Fruit fly (Drosophila melanogaster) whole organism, embryonic: ENCODE measurements around the gene Rtnl2.
A peak's percentile ranks its signal among the peaks of the same experiment; 100 is the strongest.

Experiments
- Ada2b ChIP-seq: fragments of 200-800 bp; sonication (Bioruptor generic); IDR thresholded peaks from 2 replicates; pipeline ENCODE4 v1.3.6; 2022; ENCODE audit warnings: missing biosample characterization, missing genetic modification characterization
- Adf1 ChIP-seq: fragments of 200-800 bp; sonication (Bioruptor generic); IDR thresholded peaks from 2 replicates; pipeline ENCODE4 v1.3.6; 2022; ENCODE audit warnings: missing biosample characterization, missing genetic modification characterization
- Antp ChIP-seq: fragments of 200-800 bp; sonication (Bioruptor generic); optimal IDR thresholded peaks from 3 replicates; lab custom pipeline; 2016; ENCODE audit warnings: missing biosample characterization, missing genetic modification characterization
- CG12659 ChIP-seq: fragments of 200-800 bp; sonication (Bioruptor generic); optimal IDR thresholded peaks from 3 replicates; lab custom pipeline; 2017; ENCODE audit warnings: mild to moderate bottlenecking, missing biosample characterization, missing genetic modification reagents, missing genetic modification characterization
- CG14860 ChIP-seq: fragments of 200-800 bp; sonication (Bioruptor generic); IDR thresholded peaks from 3 replicates; pipeline ENCODE4 v1.3.6; 2022; ENCODE audit warnings: missing biosample characterization, missing genetic modification characterization; ENCODE audit not compliant: partially characterized antibody
- CG16815 ChIP-seq: fragments of 200-800 bp; sonication (Bioruptor generic); optimal IDR thresholded peaks from 3 replicates; lab custom pipeline; 2017; ENCODE audit warnings: missing biosample characterization, mild to moderate bottlenecking, missing genetic modification characterization
- CG18599 ChIP-seq: fragments of 200-800 bp; sonication (Bioruptor generic); optimal IDR thresholded peaks from 3 replicates; lab custom pipeline; 2017; ENCODE audit warnings: missing biosample characterization, missing genetic modification characterization, mild to moderate bottlenecking, moderate library complexity, missing genetic modification reagents
- CG32772 ChIP-seq: fragments of 200-800 bp; sonication (Bioruptor generic); IDR thresholded peaks from 2 replicates; pipeline ENCODE4 v1.3.6; 2022; ENCODE audit warnings: missing biosample characterization, missing genetic modification characterization
- CG3847 ChIP-seq: fragments of 200-800 bp; sonication (Bioruptor generic); IDR thresholded peaks from 2 replicates; pipeline ENCODE4 v1.3.6; 2022; ENCODE audit warnings: missing biosample characterization, missing genetic modification characterization
- CG4424 ChIP-seq: fragments of 200-800 bp; sonication (Bioruptor generic); optimal IDR thresholded peaks from 3 replicates; lab custom pipeline; 2016; ENCODE audit warnings: missing biosample characterization, missing genetic modification characterization
- CG5180 ChIP-seq: fragments of 200-800 bp; sonication (Bioruptor generic); optimal IDR thresholded peaks from 3 replicates; lab custom pipeline; 2017; ENCODE audit warnings: missing biosample characterization, missing genetic modification characterization, mild to moderate bottlenecking, moderate library complexity, missing genetic modification reagents
- CG6254 ChIP-seq: fragments of 200-800 bp; sonication (Bioruptor generic); optimal IDR thresholded peaks from 3 replicates; lab custom pipeline; 2017; ENCODE audit warnings: mild to moderate bottlenecking, missing biosample characterization, missing genetic modification reagents, missing genetic modification characterization
- CG6813 ChIP-seq: fragments of 200-800 bp; sonication (Bioruptor generic); optimal IDR thresholded peaks from 2 replicates; lab custom pipeline; 2017; ENCODE audit warnings: missing biosample characterization, missing genetic modification characterization, mild to moderate bottlenecking, moderate library complexity, missing genetic modification reagents
- CG7963 ChIP-seq: fragments of 200-800 bp; sonication (Bioruptor generic); IDR thresholded peaks from 3 replicates; pipeline ENCODE4 v1.3.6; 2022; ENCODE audit warnings: missing biosample characterization, missing genetic modification characterization; ENCODE audit not compliant: partially characterized antibody
- CG9215 ChIP-seq: fragments of 200-800 bp; sonication (Bioruptor generic); IDR thresholded peaks from 2 replicates; pipeline ENCODE4 v1.3.6; 2022; ENCODE audit warnings: missing biosample characterization, missing genetic modification characterization
- CG9437 ChIP-seq: fragments of 200-800 bp; sonication (Bioruptor generic); optimal IDR thresholded peaks from 2 replicates; lab custom pipeline; 2018; ENCODE audit warnings: missing biosample characterization, mild to moderate bottlenecking, missing genetic modification characterization
- CHES-1-like ChIP-seq: fragments of 200-800 bp; sonication (Bioruptor generic); optimal IDR thresholded peaks from 2 replicates; lab custom pipeline; 2016; ENCODE audit warnings: missing biosample characterization, missing genetic modification characterization
- Chrac-16 ChIP-seq: fragments of 200-800 bp; sonication (Bioruptor generic); optimal IDR thresholded peaks from 3 replicates; lab custom pipeline; 2016; ENCODE audit warnings: missing biosample characterization, missing genetic modification characterization
- Deaf1 ChIP-seq: fragments of 200-800 bp; optimal IDR thresholded peaks from 3 replicates; lab custom pipeline; 2019; ENCODE audit warnings: missing biosample characterization, mild to moderate bottlenecking, missing genetic modification characterization, moderate library complexity
- Elba2 ChIP-seq: fragments of 200-800 bp; sonication (Bioruptor generic); optimal IDR thresholded peaks from 3 replicates; lab custom pipeline; 2016; ENCODE audit warnings: missing biosample characterization, missing genetic modification characterization
- Ets65A ChIP-seq: fragments of 200-800 bp; sonication (Bioruptor generic); peaks from one replicate; lab custom pipeline; 2016; ENCODE audit warnings: missing biosample characterization, missing genetic modification characterization
- Hr51 ChIP-seq, 2 experiments: fragments of 200-800 bp; sonication (Bioruptor generic); optimal IDR thresholded peaks; 2 replicates in 1 of 2; 3 replicates in 1 of 2; lab custom pipeline; 2016 to 2018; ENCODE audit warnings: missing biosample characterization in 2 of 2, missing genetic modification characterization in 2 of 2, mild to moderate bottlenecking in 1 of 2, moderate library complexity in 1 of 2
- Mad ChIP-seq: fragments of 200-800 bp; sonication (Bioruptor generic); optimal IDR thresholded peaks from 2 replicates; lab custom pipeline; 2016; ENCODE audit warnings: missing biosample characterization, missing genetic modification characterization
- NC2α ChIP-seq: fragments of 200-800 bp; sonication (Bioruptor generic); optimal IDR thresholded peaks from 2 replicates; lab custom pipeline; 2016; ENCODE audit warnings: missing biosample characterization, missing genetic modification characterization
- Neu2 ChIP-seq: fragments of 200-800 bp; sonication (Bioruptor generic); optimal IDR thresholded peaks from 3 replicates; lab custom pipeline; 2016; ENCODE audit warnings: missing biosample characterization, missing genetic modification characterization, borderline replicate concordance
- Nf-YC ChIP-seq: fragments of 200-800 bp; optimal IDR thresholded peaks from 3 replicates; lab custom pipeline; 2019; ENCODE audit warnings: missing biosample characterization, mild to moderate bottlenecking, missing genetic modification characterization, moderate library complexity
- Optix ChIP-seq: fragments of 200-800 bp; sonication (Bioruptor generic); IDR thresholded peaks from 3 replicates; pipeline ENCODE4 v1.3.6; 2022; ENCODE audit warnings: missing biosample characterization, missing genetic modification characterization
- Pdp1 ChIP-seq, 2 experiments: fragments of 200-800 bp; sonication (Bioruptor generic); optimal IDR thresholded peaks; 3 replicates each; lab custom pipeline; 2016; ENCODE audit warnings: missing biosample characterization in 2 of 2, missing genetic modification characterization in 2 of 2, mild to moderate bottlenecking in 1 of 2, moderate library complexity in 1 of 2
- Ravus ChIP-seq: fragments of 200-800 bp; sonication (Bioruptor generic); IDR thresholded peaks from 2 replicates; pipeline ENCODE4 v1.3.6; 2022; ENCODE audit warnings: missing biosample characterization, missing genetic modification characterization
- Side ChIP-seq: fragments of 200-800 bp; sonication (Bioruptor generic); optimal IDR thresholded peaks from 2 replicates; lab custom pipeline; 2016; ENCODE audit warnings: missing biosample characterization, missing genetic modification characterization
- Sry-β ChIP-seq: fragments of 200-800 bp; sonication (Bioruptor generic); optimal IDR thresholded peaks from 2 replicates; lab custom pipeline; 2018; ENCODE audit warnings: missing biosample characterization, mild to moderate bottlenecking, missing genetic modification characterization, moderate library complexity
- TFAM ChIP-seq: fragments of 200-800 bp; sonication (Bioruptor generic); optimal IDR thresholded peaks from 2 replicates; lab custom pipeline; 2017; ENCODE audit warnings: missing biosample characterization, missing genetic modification characterization, inconsistent platforms
- Usf ChIP-seq: fragments of 200-800 bp; sonication (Bioruptor generic); optimal IDR thresholded peaks from 2 replicates; lab custom pipeline; 2017; ENCODE audit warnings: missing genotype, missing biosample characterization, missing genetic modification characterization
- YL-1 ChIP-seq: fragments of 200-800 bp; sonication (Bioruptor generic); optimal IDR thresholded peaks from 3 replicates; lab custom pipeline; 2017; ENCODE audit warnings: missing biosample characterization, mild to moderate bottlenecking, missing genetic modification characterization
- ab ChIP-seq: fragments of 200-800 bp; sonication (Bioruptor generic); optimal IDR thresholded peaks from 2 replicates; lab custom pipeline; 2016; ENCODE audit warnings: missing biosample characterization, missing genetic modification characterization
- amos ChIP-seq: fragments of 200-800 bp; sonication (Bioruptor generic); IDR thresholded peaks from 2 replicates; pipeline ENCODE4 v1.3.6; 2022; ENCODE audit warnings: missing biosample characterization, missing genetic modification characterization; ENCODE audit not compliant: partially characterized antibody
- ash1 ChIP-seq: fragments of 200-800 bp; sonication (Bioruptor generic); optimal IDR thresholded peaks from 2 replicates; lab custom pipeline; 2018; ENCODE audit warnings: missing biosample characterization, mild to moderate bottlenecking, missing genetic modification characterization
- dimm ChIP-seq: fragments of 200-800 bp; sonication (Bioruptor generic); IDR thresholded peaks from 2 replicates; pipeline ENCODE4 v1.3.6; 2022; ENCODE audit warnings: missing biosample characterization, missing genetic modification characterization
- fd64A ChIP-seq: fragments of 200-800 bp; sonication (Bioruptor generic); optimal IDR thresholded peaks from 3 replicates; lab custom pipeline; 2018; ENCODE audit warnings: missing biosample characterization, mild to moderate bottlenecking, missing genetic modification characterization
- grau ChIP-seq: fragments of 200-800 bp; optimal IDR thresholded peaks from 3 replicates; lab custom pipeline; 2019; ENCODE audit warnings: missing biosample characterization, mild to moderate bottlenecking, missing genetic modification characterization, moderate library complexity
- ham ChIP-seq: fragments of 200-800 bp; sonication (Bioruptor generic); IDR thresholded peaks from 2 replicates; pipeline ENCODE4 v1.3.6; 2022; ENCODE audit warnings: missing biosample characterization, missing genetic modification characterization
- jing ChIP-seq: fragments of 200-800 bp; sonication (Bioruptor generic); optimal IDR thresholded peaks from 2 replicates; lab custom pipeline; 2018; ENCODE audit warnings: missing biosample characterization, mild to moderate bottlenecking, missing genetic modification characterization
- lmd ChIP-seq: fragments of 200-800 bp; sonication (Bioruptor generic); IDR thresholded peaks from 2 replicates; pipeline ENCODE4 v1.3.6; 2022; ENCODE audit warnings: missing biosample characterization, missing genetic modification characterization
- lov ChIP-seq, 2 experiments: fragments of 200-800 bp in 1 of 2; fragments of >200 bp in 1 of 2; sonication (Bioruptor generic) in 1 of 2; IDR thresholded peaks in 1 of 2; optimal IDR thresholded peaks in 1 of 2; 2 replicates in 1 of 2; 3 replicates in 1 of 2; pipeline versions ENCODE4 v1.3.6 to Lab custom; 2017 to 2022; ENCODE audit warnings: missing biosample characterization in 1 of 2, missing genetic modification characterization in 1 of 2
- p53 ChIP-seq: fragments of 200-800 bp; sonication (Bioruptor generic); optimal IDR thresholded peaks from 2 replicates; lab custom pipeline; 2016; ENCODE audit warnings: missing biosample characterization, missing genetic modification characterization
- pho ChIP-seq: fragments of 200-800 bp; sonication (Bioruptor generic); optimal IDR thresholded peaks from 2 replicates; lab custom pipeline; 2016; ENCODE audit warnings: missing biosample characterization, missing genetic modification characterization
- pzg ChIP-seq: fragments of 200-800 bp; sonication (Bioruptor generic); optimal IDR thresholded peaks from 3 replicates; lab custom pipeline; 2018; ENCODE audit warnings: missing biosample characterization, mild to moderate bottlenecking, missing genetic modification characterization, moderate library complexity
- sd ChIP-seq: fragments of 200-800 bp; sonication (Bioruptor generic); optimal IDR thresholded peaks from 3 replicates; lab custom pipeline; 2018; ENCODE audit warnings: missing biosample characterization, mild to moderate bottlenecking, missing genetic modification characterization, moderate library complexity
- tx ChIP-seq: fragments of 200-800 bp; sonication (Bioruptor generic); optimal IDR thresholded peaks from 2 replicates; lab custom pipeline; 2016; ENCODE audit warnings: missing biosample characterization, missing genetic modification characterization
- zen ChIP-seq: fragments of 200-800 bp; sonication (Bioruptor generic); optimal IDR thresholded peaks from 3 replicates; lab custom pipeline; 2018; ENCODE audit warnings: missing biosample characterization, mild to moderate bottlenecking, missing genetic modification characterization, moderate library complexity

Rtnl2 gene

dm6 chr3R:7492099-7492498 lies 37.9 kb downstream of the Rtnl2 start (continued):
- no peak for TF ChIP-seq ham (GFP tag; lab: Robert Waterston, UW)
- TF ChIP-seq fd64A (GFP tag; lab: Kevin White, UChicago) = no peak
- peak; percentile 36 for TF ChIP-seq Ets65A (GFP tag; lab: Kevin White, UChicago)
- no peak for TF ChIP-seq CG6813
- no peak for TF ChIP-seq CG9437 (GFP tag; lab: Kevin White, UChicago)
- TF ChIP-seq CG9215 (GFP tag; lab: Robert Waterston, UW) = no peak
- TF ChIP-seq Antp (GFP tag; lab: Kevin White, UChicago) = no peak
- no peak for TF ChIP-seq CG18599
- no peak for TF ChIP-seq CG3847 (GFP tag; lab: Robert Waterston, UW)
- TF ChIP-seq Ravus (GFP tag; lab: Robert Waterston, UW) = no peak
- peak; percentile 41 to 52 for TF ChIP-seq Pdp1 (GFP tag; optimal IDR thresholded peaks at IDR 0.05; lab: Kevin White, UChicago)
- no peak for TF ChIP-seq zen
- TF ChIP-seq Neu2 (GFP tag; lab: Kevin White, UChicago) = no peak
- no peak for TF ChIP-seq tx (GFP tag; lab: Kevin White, UChicago)
- no peak for TF ChIP-seq TFAM (GFP tag; lab: Kevin White, UChicago)
- no peak for TF ChIP-seq Side
- TF ChIP-seq ab = no peak
- TF ChIP-seq CG12659 (GFP tag; lab: Kevin White, UChicago) = peak; percentile 12
- TF ChIP-seq CG6254 = no peak
- TF ChIP-seq pho (GFP tag; lab: Kevin White, UChicago) = no peak
- no peak for TF ChIP-seq YL-1 (GFP tag; lab: Kevin White, UChicago)
- peak; percentile 22 for TF ChIP-seq grau
- no peak for TF ChIP-seq jing (GFP tag; lab: Kevin White, UChicago)
- no peak for TF ChIP-seq Deaf1 (tag; lab: Kevin White, UChicago)
- no peak for TF ChIP-seq CG16815 (GFP tag; lab: Kevin White, UChicago)
- no peak for TF ChIP-seq Sry-β (GFP tag; lab: Kevin White, UChicago)
- no peak for TF ChIP-seq CG5180 (GFP tag; lab: Kevin White, UChicago)
- no peak for TF ChIP-seq Elba2 (GFP tag; lab: Kevin White, UChicago)
- no peak for TF ChIP-seq Usf
- TF ChIP-seq lmd (GFP tag; lab: Robert Waterston, UW) = no peak; the same call in 1 of the 2 replicates
- TF ChIP-seq CHES-1-like (GFP tag; lab: Kevin White, UChicago) = no peak
- TF ChIP-seq dimm = no peak
- TF ChIP-seq ash1 = no peak
- peak in 1 of 2 experiments; percentile 40 for TF ChIP-seq Hr51 (GFP tag; optimal IDR thresholded peaks at IDR 0.05; lab: Kevin White, UChicago)
- TF ChIP-seq Optix (GFP tag; lab: Robert Waterston, UW) = no peak
- peak; percentile 27 for TF ChIP-seq pzg (GFP tag; lab: Kevin White, UChicago)
- TF ChIP-seq Mad (GFP tag; lab: Kevin White, UChicago) = no peak
- peak; percentile 16 for TF ChIP-seq CG4424
- TF ChIP-seq CG32772 (GFP tag; lab: Robert Waterston, UW) = 0 out of 2 replicates have a peak, but pooled peaks have one; percentile 15
- TF ChIP-seq Nf-YC (tag; lab: Kevin White, UChicago) = no peak
- no peak for TF ChIP-seq NC2α (GFP tag; lab: Kevin White, UChicago)
- TF ChIP-seq p53 (GFP tag; lab: Kevin White, UChicago) = no peak
- no peak for TF ChIP-seq sd
- peak; percentile 67; the same call in 2 of the 3 replicates for TF ChIP-seq CG7963 (GFP tag; lab: Robert Waterston, UW)
- TF ChIP-seq amos (GFP tag; lab: Robert Waterston, UW) = peak; percentile 47; the same call in 1 of the 2 replicates
- TF ChIP-seq Chrac-16 = no peak
- TF ChIP-seq lov (optimal IDR thresholded peaks at IDR 0.05; lab: Kevin White, UChicago) = no peak
- no peak for TF ChIP-seq lov (GFP tag; IDR thresholded peaks at IDR 0.05; lab: Robert Waterston, UW)
- TF ChIP-seq Ada2b (GFP tag; lab: Robert Waterston, UW) = no peak
- peak; percentile 79 for TF ChIP-seq CG14860 (GFP tag; lab: Robert Waterston, UW)
- TF ChIP-seq Adf1 (GFP tag; lab: Robert Waterston, UW) = no peak
